Fruit fly (Drosophila melanogaster): ENCODE measurements around the gene Cpr65Ax2.

- no peak for TF ChIP-seq grau (tag; optimal IDR thresholded peaks at IDR 0.05)
- no peak for TF ChIP-seq CG8388 (GFP tag; optimal IDR thresholded peaks at IDR 0.05)
- no peak for TF ChIP-seq Chrac-16 (GFP tag; optimal IDR thresholded peaks at IDR 0.05)
- TF ChIP-seq CG12942 (GFP tag; optimal IDR thresholded peaks at IDR 0.05), result no peak
- no peak for TF ChIP-seq CG17361 (GFP tag; IDR thresholded peaks at IDR 0.05)
- no peak for TF ChIP-seq C15 (GFP tag; IDR thresholded peaks at IDR 0.05)
- no peak for TF ChIP-seq CG43689 (GFP tag; IDR thresholded peaks at IDR 0.05)
- no peak for TF ChIP-seq CG2712 (tag; optimal IDR thresholded peaks at IDR 0.05)
- TF ChIP-seq CG12155 (GFP tag; optimal IDR thresholded peaks at IDR 0.05), result no peak
Observed at dm6 chr3L:6132009-6132408, 18.6 kb downstream of the Cpr65Ax2 start, which contains the start of gene Cpr65Au.
